Worm (Caenorhabditis elegans) whole organism, L1 larva: ENCODE data around the gene C33D3.3.

Experiments
- C16A3.4 ChIP-seq: fragments of 150-350 bp; optimal IDR thresholded peaks from 2 replicates; lab custom pipeline; 2014; ENCODE audit warnings: missing biosample characterization, missing genetic modification characterization
- F16B12.6 ChIP-seq: fragments of 150-350 bp; optimal IDR thresholded peaks from 2 replicates; lab custom pipeline; 2014; ENCODE audit warnings: missing biosample characterization, missing genetic modification characterization
- Y116A8C.19 ChIP-seq: sonication (generic microtip); optimal IDR thresholded peaks from 2 replicates; lab custom pipeline; 2016; ENCODE audit warnings: missing compliant biosample characterization, missing genetic modification characterization, borderline replicate concordance
- alr-1 ChIP-seq: fragments of 200-800 bp; sonication (Bioruptor generic); optimal IDR thresholded peaks from 2 replicates; lab custom pipeline; 2018; ENCODE audit warnings: borderline replicate concordance, mild to moderate bottlenecking, missing genetic modification characterization, missing compliant biosample characterization
- dsc-1 ChIP-seq: sonication (generic microtip); optimal IDR thresholded peaks from 2 replicates; lab custom pipeline; 2016; ENCODE audit warnings: mild to moderate bottlenecking, missing genetic modification characterization, missing compliant biosample characterization
- efl-1 ChIP-seq, 4 experiments: fragments of 150-350 bp; optimal IDR thresholded peaks in 3 of 4; peaks in 1 of 4; 1 replicate in 1 of 4; 2 replicates in 3 of 4; lab custom pipeline; 2014; ENCODE audit warnings: missing biosample characterization in 2 of 4, missing genetic modification characterization in 2 of 4, missing genetic modification reagents in 2 of 4
- fkh-10 ChIP-seq: sonication (generic microtip); optimal IDR thresholded peaks from 2 replicates; lab custom pipeline; 2017; ENCODE audit warnings: missing biosample characterization, missing genetic modification reagents, missing genetic modification characterization
- fkh-4 ChIP-seq: sonication (generic microtip); optimal IDR thresholded peaks from 2 replicates; lab custom pipeline; 2016; ENCODE audit warnings: missing compliant biosample characterization, missing genetic modification characterization, borderline replicate concordance
- fkh-8 ChIP-seq: sonication (generic microtip); optimal IDR thresholded peaks from 2 replicates; lab custom pipeline; 2016; ENCODE audit warnings: mild to moderate bottlenecking, missing genetic modification characterization, missing compliant biosample characterization
- fos-1 ChIP-seq: fragments of 150-350 bp; optimal IDR thresholded peaks from 2 replicates; lab custom pipeline; 2014; ENCODE audit warnings: missing biosample characterization, missing genetic modification characterization
- hlh-17 ChIP-seq: fragments of 200-800 bp; sonication (Bioruptor generic); optimal IDR thresholded peaks from 2 replicates; lab custom pipeline; 2018; ENCODE audit warnings: missing genetic modification characterization, mild to moderate bottlenecking, missing compliant biosample characterization, moderate library complexity, borderline replicate concordance
- hpl-2 ChIP-seq: fragments of 150-350 bp; optimal IDR thresholded peaks from 2 replicates; lab custom pipeline; 2014; ENCODE audit warnings: missing biosample characterization, missing genetic modification reagents, missing genetic modification characterization
- lin-13 ChIP-seq: fragments of 150-350 bp; optimal IDR thresholded peaks from 2 replicates; lab custom pipeline; 2014; ENCODE audit warnings: missing biosample characterization, missing genetic modification reagents, missing genetic modification characterization
- lin-35 ChIP-seq, 2 experiments: fragments of 150-350 bp; optimal IDR thresholded peaks; 2 replicates each; lab custom pipeline; 2014; ENCODE audit warnings: missing biosample characterization in 2 of 2, missing genetic modification characterization in 2 of 2, missing genetic modification reagents in 2 of 2
- lir-3 ChIP-seq: sonication (generic microtip); optimal IDR thresholded peaks from 2 replicates; lab custom pipeline; 2016; ENCODE audit warnings: mild to moderate bottlenecking, missing genetic modification characterization, moderate library complexity, missing compliant biosample characterization; ENCODE audit not compliant: poor library complexity
- mab-9 ChIP-seq: fragments of 200-800 bp; sonication (Bioruptor generic); IDR thresholded peaks from 2 replicates; pipeline ENCODE4 v1.3.6; 2022; ENCODE audit warnings: missing genetic modification reagents, missing genetic modification characterization, missing compliant biosample characterization
- nhr-19 ChIP-seq: fragments of 200-800 bp; sonication (Bioruptor generic); conservative IDR thresholded peaks from 2 replicates; pipeline ENCODE4 v1.3.6; 2022; ENCODE audit warnings: missing genetic modification characterization, missing compliant biosample characterization
- nhr-20 ChIP-seq: sonication (generic microtip); optimal IDR thresholded peaks from 2 replicates; lab custom pipeline; 2016; ENCODE audit warnings: mild to moderate bottlenecking, missing genetic modification characterization, missing compliant biosample characterization
- nhr-237 ChIP-seq: fragments of 150-350 bp; optimal IDR thresholded peaks from 2 replicates; lab custom pipeline; 2014; ENCODE audit warnings: missing biosample characterization, missing genetic modification characterization
- nhr-77 ChIP-seq: fragments of 150-350 bp; optimal IDR thresholded peaks from 2 replicates; lab custom pipeline; 2014; ENCODE audit warnings: missing biosample characterization, missing genetic modification characterization
- nhr-90 ChIP-seq: sonication (generic microtip); optimal IDR thresholded peaks from 2 replicates; lab custom pipeline; 2016; ENCODE audit warnings: mild to moderate bottlenecking, missing genetic modification characterization, missing compliant biosample characterization; ENCODE audit not compliant: poor library complexity
- pax-3 ChIP-seq: fragments of 200-800 bp; sonication (Bioruptor generic); optimal IDR thresholded peaks from 2 replicates; lab custom pipeline; 2018; ENCODE audit warnings: mild to moderate bottlenecking, missing genetic modification characterization, moderate library complexity, missing compliant biosample characterization
- pqm-1 ChIP-seq: sonication (generic microtip); optimal IDR thresholded peaks from 3 replicates; lab custom pipeline; 2017; ENCODE audit warnings: missing biosample characterization, missing genetic modification characterization
- rnt-1 ChIP-seq: sonication (generic microtip); optimal IDR thresholded peaks from 2 replicates; lab custom pipeline; 2016; ENCODE audit warnings: mild to moderate bottlenecking, missing genetic modification characterization, moderate library complexity, missing compliant biosample characterization
- skn-1 ChIP-seq: fragments of 150-350 bp; optimal IDR thresholded peaks from 2 replicates; lab custom pipeline; 2014; ENCODE audit warnings: missing biosample characterization, missing genetic modification characterization
- sox-4 ChIP-seq: sonication (generic microtip); optimal IDR thresholded peaks from 2 replicates; lab custom pipeline; 2016; ENCODE audit warnings: missing genetic modification characterization, missing compliant biosample characterization
- sptf-1 ChIP-seq: fragments of 150-350 bp; optimal IDR thresholded peaks from 2 replicates; lab custom pipeline; 2014; ENCODE audit warnings: missing biosample characterization, missing genetic modification characterization
- sup-37 ChIP-seq: fragments of 200-800 bp; sonication (Bioruptor generic); optimal IDR thresholded peaks from 2 replicates; lab custom pipeline; 2018; ENCODE audit warnings: mild to moderate bottlenecking, missing genetic modification characterization, missing compliant biosample characterization
- swsn-7 ChIP-seq: sonication (generic microtip); optimal IDR thresholded peaks from 2 replicates; lab custom pipeline; 2016; ENCODE audit warnings: missing genetic modification characterization, missing compliant biosample characterization
- tlp-1 ChIP-seq: fragments of 150-350 bp; optimal IDR thresholded peaks from 2 replicates; lab custom pipeline; 2014; ENCODE audit warnings: missing biosample characterization, missing genetic modification characterization
- vab-15 ChIP-seq: sonication (generic microtip); optimal IDR thresholded peaks from 2 replicates; lab custom pipeline; 2017; ENCODE audit warnings: missing genotype, mild to moderate bottlenecking, missing genetic modification characterization, missing compliant biosample characterization
- xbp-1 ChIP-seq: sonication (generic microtip); optimal IDR thresholded peaks from 2 replicates; lab custom pipeline; 2016; ENCODE audit warnings: missing genetic modification characterization, missing compliant biosample characterization
- zip-4 ChIP-seq: fragments of 200-800 bp; sonication (Bioruptor generic); optimal IDR thresholded peaks from 2 replicates; lab custom pipeline; 2018; ENCODE audit warnings: mild to moderate bottlenecking, missing genetic modification characterization, moderate library complexity, missing compliant biosample characterization

C33D3.3 gene

DNA sequence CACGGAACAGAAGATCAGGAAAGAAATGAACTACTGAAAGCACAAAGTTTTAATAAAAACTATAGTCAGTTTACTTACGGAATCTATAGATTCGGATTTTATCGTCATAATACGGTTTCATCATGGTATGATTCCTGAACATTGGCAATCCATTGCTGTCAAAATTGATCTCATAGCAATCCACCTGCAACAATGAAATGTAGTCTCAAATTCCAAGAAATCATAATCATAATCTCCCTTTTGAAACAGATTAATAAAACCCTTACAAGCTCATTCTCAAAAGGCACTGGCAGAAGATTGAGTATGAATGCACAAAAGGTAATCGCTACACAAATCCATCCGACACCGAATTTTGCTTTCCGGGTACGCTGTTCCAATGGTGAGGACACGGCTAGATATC lies 22.8 kb upstream of the C33D3.3 start:
- TF ChIP-seq nhr-77 (tag; lab: Kevin White, UChicago) (no peak), fos-1 (tag; lab: Kevin White, UChicago) (no peak), dsc-1 (peak; percentile 93), hpl-2 (GFP tag; lab: Kevin White, UChicago) (no peak), lin-13 (GFP tag; lab: Kevin White, UChicago) (no peak), alr-1 (tag; lab: Kevin White, UChicago) (no peak), fkh-10 (GFP tag; lab: Kevin White, UChicago) (no peak), sox-4 (peak; percentile 32), tlp-1 (no peak), lin-35 (GFP tag; optimal IDR thresholded peaks at IDR 0.05; lab: Kevin White, UChicago) (no peak), rnt-1 (tag; lab: Kevin White, UChicago) (no peak), zip-4 (GFP tag; lab: Kevin White, UChicago) (no peak), sup-37 (GFP tag; lab: Kevin White, UChicago) (no peak), fkh-4 (peak; percentile 7), Y116A8C.19 (tag; lab: Kevin White, UChicago) (no peak), nhr-90 (tag; lab: Kevin White, UChicago) (no peak), fkh-8 (tag; lab: Kevin White, UChicago) (peak; percentile 45)

DNA sequence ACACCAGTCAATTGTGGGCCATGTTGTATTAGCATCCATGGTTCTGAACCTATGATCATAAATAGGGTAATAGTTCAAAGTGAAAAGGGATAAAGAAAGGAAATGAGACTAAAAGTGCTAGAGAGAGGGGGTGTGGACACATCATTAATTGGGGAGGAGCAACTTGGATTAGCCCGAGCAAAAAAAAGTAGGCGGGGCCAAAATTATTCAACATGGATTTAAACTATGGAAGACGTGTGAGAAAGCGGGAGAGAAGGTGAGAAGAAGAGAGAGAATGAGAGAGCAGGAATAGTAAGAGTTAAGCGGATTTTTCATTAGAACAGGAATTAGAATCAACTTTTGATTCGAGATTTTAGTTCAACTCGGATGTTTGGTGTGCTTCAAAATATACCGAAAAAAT lies 21.6 kb upstream of the C33D3.3 start, which contains the start of gene C39B10.1:
Gene C39B10.1 (minus strand): TSS at position 101 of the 400 bp plus-strand sequence.
- TF ChIP-seq nhr-237 (no peak), hlh-17 (no peak), efl-1 (optimal IDR thresholded peaks at IDR 0.05; lab: Kevin White, UChicago) (no peak), efl-1 (GFP tag; optimal IDR thresholded peaks at IDR 0.05 in 1 of 2; lab: Kevin White, UChicago) (peak in 1 of 2 experiments; percentile 41), pax-3 (tag; lab: Kevin White, UChicago) (no peak), dsc-1 (peak; percentile 58)
- TF ChIP-seq, all 84 proteins: peak for 2

DNA sequence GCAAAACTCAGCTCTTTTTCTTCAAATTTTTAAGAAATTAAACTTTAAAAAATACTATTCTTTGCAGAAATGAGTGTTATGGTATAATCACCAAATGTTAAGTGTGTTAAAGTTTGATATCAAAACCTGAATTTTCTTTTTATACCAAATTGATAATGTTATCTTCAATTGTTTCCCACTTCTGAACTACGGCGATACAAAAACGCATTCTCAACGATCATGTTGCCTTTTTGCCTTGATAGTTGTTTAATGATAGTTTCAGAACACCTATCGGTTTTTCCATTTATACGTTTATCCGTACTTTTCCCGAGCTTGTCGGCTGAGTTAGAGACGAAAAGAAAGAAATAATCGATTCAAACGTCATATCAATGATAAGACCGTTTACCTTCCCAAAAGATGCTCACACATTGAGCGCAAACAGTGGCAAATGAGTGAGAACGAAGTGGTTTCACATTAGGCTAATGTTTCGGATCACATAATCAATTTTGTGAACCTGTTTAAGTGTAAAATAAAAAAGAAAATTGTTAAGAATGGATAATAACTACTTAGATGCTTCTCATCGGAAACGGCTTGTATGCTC lies 10.1 kb upstream of the C33D3.3 start, which contains the start of gene elt-4:
Gene elt-4 (plus strand): TSS at position 530 of the 580 bp plus-strand sequence.
- TF ChIP-seq pqm-1 (tag; lab: Kevin White, UChicago) (no peak), zip-4 (GFP tag; lab: Kevin White, UChicago) (no peak), xbp-1 (tag; lab: Kevin White, UChicago) (no peak), F16B12.6 (no peak), skn-1 (tag; lab: Kevin White, UChicago) (no peak)

DNA sequence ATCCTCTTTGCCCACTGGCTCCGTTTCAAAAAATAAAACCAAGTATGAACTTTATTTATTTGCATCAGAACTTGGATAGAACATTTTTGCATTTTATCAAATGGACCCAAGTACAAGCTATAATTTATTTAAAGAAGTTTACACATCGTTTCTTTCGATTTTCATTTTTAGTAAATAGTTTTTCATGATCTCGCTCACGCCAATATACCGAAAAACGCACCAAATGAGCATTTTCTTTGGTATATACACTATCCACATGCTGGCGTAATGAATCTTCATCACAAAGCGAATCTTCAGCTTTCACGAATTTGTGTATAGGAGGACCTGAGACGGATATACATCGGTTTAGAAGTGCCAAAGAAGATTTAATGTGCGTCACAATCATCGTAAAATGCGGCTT lies 8.6 kb upstream of the C33D3.3 start, which contains the start of gene C39B10.7:
Gene C39B10.7 (plus strand): TSS at position 301 of the 400 bp plus-strand sequence.
- TF ChIP-seq nhr-77 (tag; lab: Kevin White, UChicago) (no peak), mab-9 (GFP tag; lab: Robert Waterston, UW) (no peak), rnt-1 (tag; lab: Kevin White, UChicago) (no peak), nhr-19 (no peak), sptf-1 (no peak), lir-3 (tag; lab: Kevin White, UChicago) (no peak), swsn-7 (tag; lab: Kevin White, UChicago) (no peak), vab-15 (tag; lab: Kevin White, UChicago) (no peak), nhr-20 (no peak), C16A3.4 (tag; lab: Kevin White, UChicago) (no peak)
